Fruit fly (Drosophila melanogaster) whole organism: ENCODE results near the gene a5.

ENCODE experiments used
- CG8478 ChIP-seq: fragments of >200 bp; optimal IDR thresholded peaks from 2 replicates; lab custom pipeline; 2018; ENCODE audit warnings: inconsistent platforms
- EcR ChIP-seq, 2 experiments: fragments of >200 bp; optimal IDR thresholded peaks; 2 replicates each; lab custom pipeline; 2017; ENCODE audit warnings: missing biosample characterization in 2 of 2, missing genetic modification characterization in 2 of 2, missing genetic modification reagents in 2 of 2
- psq ChIP-seq: fragments of >200 bp; optimal IDR thresholded peaks from 2 replicates; lab custom pipeline; 2017
- usp ChIP-seq: fragments of >200 bp; optimal IDR thresholded peaks from 2 replicates; lab custom pipeline; 2017; ENCODE audit warnings: missing biosample characterization, missing genetic modification characterization, mixed read lengths

dm6 chr2L:1359690-1360089, 30.7 kb downstream of the a5 start, which contains the start of gene CG31659:
- TF ChIP-seq EcR (GFP tag; optimal IDR thresholded peaks at IDR 0.05; lab: Kevin White, UChicago), result no peak
- TF ChIP-seq psq (lab: Kevin White, UChicago), result no peak
- TF ChIP-seq usp (GFP tag; lab: Kevin White, UChicago), result no peak
- no peak for TF ChIP-seq CG8478 (lab: Kevin White, UChicago)
